Worm (Caenorhabditis elegans) whole organism, dauer: ENCODE measurements around the gene C53C11.1.

Source experiments
- unc-62 ChIP-seq: sonication (generic microtip); optimal IDR thresholded peaks from 2 replicates; lab custom pipeline; 2017; ENCODE audit warnings: missing biosample characterization, missing genetic modification reagents, missing genetic modification characterization

C53C11.1 gene

DNA sequence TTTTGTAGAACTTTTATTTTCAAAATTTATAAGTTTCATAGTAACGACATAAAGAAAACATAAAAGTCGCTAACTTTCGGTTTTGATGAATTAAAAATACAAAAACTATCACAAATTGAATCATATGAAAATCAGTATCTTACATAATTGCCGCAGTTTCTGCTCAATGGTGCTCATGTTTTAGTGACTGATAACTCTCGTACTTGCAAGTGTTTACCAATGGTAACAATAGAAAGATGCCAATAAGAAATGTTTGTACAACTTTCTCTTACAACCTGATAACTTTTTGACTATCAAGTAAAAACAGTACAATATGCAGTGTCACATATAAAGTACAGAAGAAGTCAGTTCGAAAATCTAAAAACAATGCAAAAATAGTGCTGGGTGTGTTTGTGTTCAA is 45.5 kb downstream of the C53C11.1 start:
- no peak for TF ChIP-seq unc-62 (GFP tag; lab: Kevin White, UChicago)

DNA sequence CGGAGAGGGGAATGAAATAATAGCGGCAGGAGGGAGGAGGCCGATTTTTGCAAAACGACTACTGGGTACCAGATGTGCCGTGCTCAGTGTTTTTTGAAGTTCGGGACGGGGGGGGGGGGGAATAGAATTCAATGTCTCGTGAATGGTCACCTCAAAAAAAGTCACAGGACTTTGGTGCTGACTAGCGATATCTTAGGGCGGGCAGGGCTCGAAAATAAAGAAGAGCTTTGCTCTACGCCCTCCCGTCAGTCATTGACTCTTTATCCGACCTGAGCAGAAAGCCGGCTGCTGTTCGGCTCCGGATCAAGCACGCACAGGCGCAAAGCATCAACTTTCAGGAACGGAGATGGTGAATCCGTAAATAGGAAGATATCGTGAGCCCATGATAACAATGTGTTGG is 49.9 kb downstream of the C53C11.1 start:
- no peak for TF ChIP-seq unc-62 (GFP tag; lab: Kevin White, UChicago)

DNA sequence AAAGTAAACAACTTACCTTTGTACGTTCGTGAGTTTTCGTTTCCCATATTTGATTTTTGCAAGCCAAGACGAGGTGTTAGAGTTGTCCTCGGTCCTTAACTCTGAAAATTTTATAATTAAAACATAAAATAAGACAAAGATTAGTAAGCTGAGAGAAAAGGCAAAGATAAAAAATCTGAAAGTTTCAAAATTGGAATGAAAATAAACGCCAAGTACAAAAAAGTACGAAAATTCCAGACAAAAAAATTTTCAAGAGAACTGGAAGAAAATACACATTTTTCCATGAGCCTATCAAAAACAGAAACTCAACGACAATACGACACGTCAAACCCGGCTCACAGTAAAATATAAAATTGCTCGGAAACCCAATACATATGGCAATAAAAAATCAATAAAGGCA is 50.9 kb downstream of the C53C11.1 start, which contains the start of gene F10D7.5:
Gene F10D7.5 (minus strand): TSS at position 101 of the 400 bp plus-strand sequence.
- TF ChIP-seq unc-62 (GFP tag; lab: Kevin White, UChicago) = no peak
